Fruit fly (Drosophila melanogaster): ENCODE data around the gene POLDIP2.

DNA sequence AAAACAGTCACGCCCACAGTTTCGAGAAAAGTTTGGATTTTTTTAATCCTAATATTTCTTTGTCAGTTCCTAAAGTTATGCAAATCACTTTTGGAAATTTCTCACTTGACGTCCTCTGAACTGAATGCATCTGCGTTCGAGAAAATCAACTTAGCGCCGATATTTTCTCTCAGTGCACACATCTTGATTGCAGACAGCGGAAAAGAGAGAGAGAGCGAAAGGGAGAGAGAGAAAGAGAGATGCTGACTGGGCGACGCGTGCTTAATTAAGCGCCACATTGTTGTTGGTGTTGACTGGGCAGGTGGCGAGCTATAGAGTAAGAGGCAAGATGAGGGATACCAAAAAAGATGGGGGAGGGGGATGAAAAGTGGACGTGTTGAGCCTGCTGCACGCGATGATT lies 51.0 kb downstream of the POLDIP2 start:
- TF ChIP-seq rgr (GFP tag; optimal IDR thresholded peaks at IDR 0.05) (peak; percentile 37), dsf (GFP tag; optimal IDR thresholded peaks at IDR 0.05; ENCODE audit: borderline replicate concordance) (no peak), dl (GFP tag; optimal IDR thresholded peaks at IDR 0.05; ENCODE audit: insufficient read depth in 1 of 2, partially characterized antibody in 2 of 2) (no peak), Jra (GFP tag; optimal IDR thresholded peaks at IDR 0.05) (no peak), Abd-B (GFP tag; optimal IDR thresholded peaks at IDR 0.05) (no peak)
